Fruit fly (Drosophila melanogaster) Kc167 (cell line): ENCODE data around the gene Npc2e.

Experiments used
- h ChIP-seq: fragments of >200 bp; optimal IDR thresholded peaks from 3 replicates; lab custom pipeline; 2018; ENCODE audit warnings: missing external identifiers
- psq ChIP-seq: fragments of >200 bp; optimal IDR thresholded peaks from 2 replicates; lab custom pipeline; 2017; ENCODE audit warnings: missing external identifiers
- ttk ChIP-seq: sonication (Bioruptor generic); optimal IDR thresholded peaks from 2 replicates; lab custom pipeline; 2017; ENCODE audit warnings: missing external identifiers

DNA sequence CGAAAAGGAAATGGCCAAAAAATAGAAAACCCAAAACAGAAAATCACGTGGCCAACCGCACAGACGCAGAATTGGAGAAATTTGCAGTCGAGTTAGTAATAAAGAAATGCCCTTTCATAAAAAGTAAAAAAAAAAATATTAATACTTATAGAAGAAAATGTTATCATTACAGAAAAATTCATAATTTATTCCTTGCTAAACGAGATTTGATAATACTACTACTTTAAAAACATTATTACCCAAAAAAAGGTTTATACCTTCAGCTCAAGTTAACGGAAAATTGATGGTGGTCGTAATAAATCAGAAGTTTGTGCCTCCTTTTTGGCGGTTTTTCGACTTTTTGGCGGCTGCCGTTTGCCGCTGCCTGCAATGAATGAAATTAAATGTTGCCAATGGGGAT lies 24.8 kb upstream of the Npc2e start:
- TF ChIP-seq ttk (lab: Kevin White, UChicago) (no peak), psq (lab: Kevin White, UChicago) (no peak), h (lab: Kevin White, UChicago) (no peak)
